Fruit fly (Drosophila melanogaster): ENCODE measurements around the gene CG12084.

The CG12084 gene

DNA sequence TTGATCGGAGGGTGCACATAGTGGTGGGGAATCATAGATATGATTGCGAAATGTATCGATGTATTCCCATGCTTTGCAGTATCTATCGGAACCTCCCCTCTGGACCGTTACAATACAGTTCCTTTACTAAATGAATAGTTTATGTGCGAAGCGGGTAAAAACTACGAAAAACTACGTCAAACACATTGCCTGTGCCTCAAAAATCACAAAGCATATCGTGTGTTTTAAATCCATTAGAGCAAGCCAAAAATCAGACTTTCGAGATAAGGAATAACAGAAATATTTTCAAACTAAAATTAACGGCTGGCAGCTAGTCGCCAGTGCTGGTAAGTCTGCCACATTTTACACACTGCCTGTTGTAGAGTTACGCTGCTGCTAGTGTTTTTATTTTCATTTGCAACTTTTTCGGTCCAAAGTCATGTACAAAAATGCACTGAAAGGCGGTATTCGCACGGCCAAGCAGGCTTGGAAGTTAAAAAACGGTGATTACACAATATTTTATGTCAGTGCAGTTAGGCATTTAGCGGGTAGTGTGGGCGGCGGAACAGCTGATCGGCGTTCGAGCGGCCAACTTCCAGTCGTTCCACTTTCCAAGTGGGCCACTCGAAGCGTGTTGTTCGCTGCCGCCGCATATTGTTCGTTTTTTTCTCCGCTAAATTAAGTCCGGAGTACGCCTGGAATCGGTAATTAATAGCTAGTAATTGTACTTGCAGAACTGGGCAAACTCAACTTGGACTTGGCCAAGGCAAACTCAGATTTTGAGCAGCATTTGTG lies 21.0 kb upstream of the CG12084 start (continued):
- TF ChIP-seq HLH3B (GFP tag; IDR thresholded peaks at IDR 0.05) (no peak), pros (GFP tag; optimal IDR thresholded peaks at IDR 0.05) (no peak), Bgb (GFP tag; IDR thresholded peaks at IDR 0.05; ENCODE audit: partially characterized antibody) (peak; percentile 84), CG17328 (GFP tag; IDR thresholded peaks at IDR 0.05) (peak; percentile 53), CG32532 (GFP tag; IDR thresholded peaks at IDR 0.05) (peak; percentile 52), CG18262 (tag; optimal IDR thresholded peaks at IDR 0.05) (peak; percentile 21), zfh1 (GFP tag; IDR thresholded peaks at IDR 0.05) (peak; percentile 67; the same call in 2 of the 3 replicates), CG18599 (GFP tag; optimal IDR thresholded peaks at IDR 0.05) (no peak), Dp (GFP tag; optimal IDR thresholded peaks at IDR 0.05) (peak; percentile 51), bbx (GFP tag; IDR thresholded peaks at IDR 0.05; ENCODE audit: partially characterized antibody) (peak; percentile 85), slp2 (GFP tag; optimal IDR thresholded peaks at IDR 0.05) (peak; percentile 48), ab (GFP tag; optimal IDR thresholded peaks at IDR 0.05) (peak; percentile 5), fd102C (GFP tag; optimal IDR thresholded peaks at IDR 0.05) (no peak), Blimp-1 (GFP tag; optimal IDR thresholded peaks at IDR 0.05) (no peak), CG4404 (GFP tag; IDR thresholded peaks at IDR 0.05) (no peak), CG2678 (tag; optimal IDR thresholded peaks at IDR 0.05) (no peak), Sry-δ (GFP tag; optimal IDR thresholded peaks at IDR 0.05) (peak; percentile 96), CG5245 (GFP tag; optimal IDR thresholded peaks at IDR 0.05) (peak; percentile 11), CoRest (tag; optimal IDR thresholded peaks at IDR 0.05) (peak; percentile 74), vfl (GFP tag; optimal IDR thresholded peaks at IDR 0.05) (peak; percentile 59), CG10209 (GFP tag; optimal IDR thresholded peaks at IDR 0.05) (peak; percentile 39), CG13894 (tag; optimal IDR thresholded peaks at IDR 0.05) (no peak), cad (GFP tag; optimal IDR thresholded peaks at IDR 0.05) (no peak), Taf1 (GFP tag; IDR thresholded peaks at IDR 0.05) (peak; percentile 44; the same call in 1 of the 2 replicates), bcd (GFP tag; optimal IDR thresholded peaks at IDR 0.05) (peak; percentile 40), nom (GFP tag; optimal IDR thresholded peaks at IDR 0.05) (peak; percentile 67), Xrp1 (GFP tag; IDR thresholded peaks at IDR 0.05) (peak; percentile 32; the same call in 1 of the 2 replicates), ken (GFP tag; IDR thresholded peaks at IDR 0.05) (peak; percentile 63; the same call in 2 of the 3 replicates), h (optimal IDR thresholded peaks at IDR 0.05) (no peak), CG7271 (tag; optimal IDR thresholded peaks at IDR 0.05) (peak; percentile 16), mirr (GFP tag; optimal IDR thresholded peaks at IDR 0.05) (peak; percentile 16), NC2β (GFP tag; optimal IDR thresholded peaks at IDR 0.05) (peak; percentile 62), CG1603 (tag; optimal IDR thresholded peaks at IDR 0.05) (peak; percentile 79), da (GFP tag; optimal IDR thresholded peaks at IDR 0.05) (no peak), CG4854 (GFP tag; optimal IDR thresholded peaks at IDR 0.05) (no peak), en (GFP tag; optimal IDR thresholded peaks at IDR 0.05) (peak; percentile 24), inv (GFP tag; IDR thresholded peaks at IDR 0.05; ENCODE audit: partially characterized antibody) (peak; percentile 69), emc (GFP tag; optimal IDR thresholded peaks at IDR 0.05) (peak; percentile 58), Atf6 (GFP tag; IDR thresholded peaks at IDR 0.05) (peak; percentile 35; the same call in 1 of the 2 replicates), sd (tag; optimal IDR thresholded peaks at IDR 0.05) (no peak), CG2202 (tag; optimal IDR thresholded peaks at IDR 0.05) (no peak), her (GFP tag; optimal IDR thresholded peaks at IDR 0.05) (peak; percentile 63), ato (GFP tag; IDR thresholded peaks at IDR 0.05; ENCODE audit: partially characterized antibody) (peak; percentile 36; the same call in 1 of the 2 replicates), klu (GFP tag; IDR thresholded peaks at IDR 0.05) (peak; percentile 55; the same call in 1 of the 2 replicates), chinmo (GFP tag; IDR thresholded peaks at IDR 0.05; ENCODE audit: partially characterized antibody) (peak; percentile 77; the same call in 3 of the 4 replicates), row (GFP tag; IDR thresholded peaks at IDR 0.05) (peak; percentile 56), unc-4 (GFP tag; IDR thresholded peaks at IDR 0.05; ENCODE audit: partially characterized antibody) (peak; percentile 77), CG17186 (GFP tag; optimal IDR thresholded peaks at IDR 0.05) (peak; percentile 93)
